Worm (Caenorhabditis elegans) whole organism, L2 larva: ENCODE data around the gene fbxa-112.

Experiments used
- C34F6.9 ChIP-seq: fragments of 150-350 bp; optimal IDR thresholded peaks from 2 replicates; lab custom pipeline; 2014; ENCODE audit warnings: missing biosample characterization, missing genetic modification characterization
- F13H6.1 ChIP-seq: sonication (generic microtip); optimal IDR thresholded peaks from 2 replicates; lab custom pipeline; 2016; ENCODE audit warnings: missing genetic modification characterization, missing compliant biosample characterization
- R02D3.7 ChIP-seq: fragments of 150-350 bp; optimal IDR thresholded peaks from 2 replicates; lab custom pipeline; 2014; ENCODE audit warnings: missing biosample characterization, missing genetic modification characterization
- Y55F3AM.14 ChIP-seq: fragments of 200-800 bp; sonication (Bioruptor generic); optimal IDR thresholded peaks from 2 replicates; lab custom pipeline; 2018; ENCODE audit warnings: mild to moderate bottlenecking, missing genetic modification characterization, missing compliant biosample characterization
- ZK546.5 ChIP-seq: sonication (generic microtip); optimal IDR thresholded peaks from 2 replicates; lab custom pipeline; 2017; ENCODE audit warnings: missing biosample characterization, missing genetic modification characterization
- aly-2 ChIP-seq: fragments of 150-350 bp; optimal IDR thresholded peaks from 2 replicates; lab custom pipeline; 2014; ENCODE audit warnings: missing biosample characterization, missing genetic modification characterization
- ama-1 ChIP-seq: fragments of 150-350 bp; optimal IDR thresholded peaks from 2 replicates; lab custom pipeline; 2018; ENCODE audit warnings: inconsistent platforms
- blmp-1 ChIP-seq: sonication (generic microtip); optimal IDR thresholded peaks from 2 replicates; lab custom pipeline; 2017; ENCODE audit warnings: missing genetic modification characterization, mild to moderate bottlenecking, missing compliant biosample characterization, antibody characterized with exemption, moderate library complexity; ENCODE audit not compliant: insufficient read depth
- ceh-16 ChIP-seq: fragments of 150-350 bp; optimal IDR thresholded peaks from 2 replicates; lab custom pipeline; 2014; ENCODE audit warnings: missing biosample characterization, missing genetic modification characterization
- ceh-82 ChIP-seq: fragments of 150-350 bp; optimal IDR thresholded peaks from 2 replicates; lab custom pipeline; 2014; ENCODE audit warnings: missing biosample characterization, missing genetic modification characterization
- crh-2 ChIP-seq: sonication (generic microtip); optimal IDR thresholded peaks from 2 replicates; lab custom pipeline; 2017; ENCODE audit warnings: missing biosample characterization, missing genetic modification characterization
- dmd-4 ChIP-seq: sonication (generic microtip); optimal IDR thresholded peaks from 2 replicates; lab custom pipeline; 2017; ENCODE audit warnings: missing biosample characterization, missing genetic modification characterization
- egl-27 ChIP-seq: sonication (generic microtip); optimal IDR thresholded peaks from 3 replicates; lab custom pipeline; 2017; ENCODE audit warnings: missing biosample characterization, missing genetic modification reagents, missing genetic modification characterization
- elt-1 ChIP-seq: fragments of 150-350 bp; optimal IDR thresholded peaks from 2 replicates; lab custom pipeline; 2014; ENCODE audit warnings: missing biosample characterization, missing genetic modification characterization
- elt-3 ChIP-seq: sonication (generic microtip); optimal IDR thresholded peaks from 2 replicates; lab custom pipeline; 2017; ENCODE audit warnings: missing biosample characterization, missing genetic modification characterization
- lin-11 ChIP-seq: fragments of 150-350 bp; sonication (generic microtip); optimal IDR thresholded peaks from 2 replicates; lab custom pipeline; 2014; ENCODE audit warnings: missing biosample characterization, missing genetic modification characterization, inconsistent platforms, mixed read lengths
- lin-13 ChIP-seq: fragments of 150-350 bp; optimal IDR thresholded peaks from 2 replicates; lab custom pipeline; 2014; ENCODE audit warnings: missing biosample characterization, missing genetic modification reagents, missing genetic modification characterization
- mab-5 ChIP-seq: fragments of 150-350 bp; optimal IDR thresholded peaks from 2 replicates; lab custom pipeline; 2014; ENCODE audit warnings: missing biosample characterization, missing genetic modification characterization
- mbf-1 ChIP-seq: sonication (generic microtip); optimal IDR thresholded peaks from 2 replicates; lab custom pipeline; 2017; ENCODE audit warnings: missing biosample characterization, missing genetic modification characterization
- mdl-1 ChIP-seq, 2 experiments: fragments of 150-350 bp in 1 of 2; sonication (generic microtip) in 1 of 2; optimal IDR thresholded peaks; 2 replicates each; lab custom pipeline; 2017; ENCODE audit warnings: missing biosample characterization in 2 of 2, missing genetic modification characterization in 2 of 2
- nhr-10 ChIP-seq: sonication (generic microtip); optimal IDR thresholded peaks from 2 replicates; lab custom pipeline; 2017; ENCODE audit warnings: missing biosample characterization, missing genetic modification characterization
- nhr-11 ChIP-seq: fragments of 150-350 bp; optimal IDR thresholded peaks from 2 replicates; lab custom pipeline; 2014; ENCODE audit warnings: missing biosample characterization, missing genetic modification characterization
- nhr-129 ChIP-seq: fragments of 150-350 bp; optimal IDR thresholded peaks from 2 replicates; lab custom pipeline; 2014; ENCODE audit warnings: missing biosample characterization, missing genetic modification characterization
- nhr-21 ChIP-seq: fragments of 150-350 bp; optimal IDR thresholded peaks from 2 replicates; lab custom pipeline; 2014; ENCODE audit warnings: missing biosample characterization, missing genetic modification characterization
- nhr-23 ChIP-seq: fragments of 150-350 bp; optimal IDR thresholded peaks from 2 replicates; lab custom pipeline; 2014; ENCODE audit warnings: missing biosample characterization, missing genetic modification reagents, missing genetic modification characterization
- nhr-237 ChIP-seq: fragments of 150-350 bp; optimal IDR thresholded peaks from 2 replicates; lab custom pipeline; 2014; ENCODE audit warnings: missing biosample characterization, missing genetic modification characterization
- nhr-6 ChIP-seq: fragments of 150-350 bp; optimal IDR thresholded peaks from 2 replicates; lab custom pipeline; 2014; ENCODE audit warnings: missing biosample characterization, missing genetic modification characterization
- nhr-77 ChIP-seq: fragments of 150-350 bp; optimal IDR thresholded peaks from 2 replicates; lab custom pipeline; 2014; ENCODE audit warnings: missing biosample characterization, missing genetic modification characterization
- peb-1 ChIP-seq: fragments of 150-350 bp; optimal IDR thresholded peaks from 2 replicates; lab custom pipeline; 2014; ENCODE audit warnings: missing biosample characterization, missing genetic modification characterization
- skn-1 ChIP-seq: sonication (generic microtip); optimal IDR thresholded peaks from 2 replicates; lab custom pipeline; 2017; ENCODE audit warnings: missing biosample characterization, missing genetic modification characterization
- sma-9 ChIP-seq, 2 experiments: fragments of 150-350 bp in 1 of 2; sonication (generic microtip) in 1 of 2; optimal IDR thresholded peaks; 2 replicates each; lab custom pipeline; 2014 to 2016; ENCODE audit warnings: missing genetic modification characterization in 2 of 2, mild to moderate bottlenecking in 1 of 2, missing biosample characterization in 1 of 2, missing compliant biosample characterization in 1 of 2, missing genetic modification reagents in 1 of 2, moderate library complexity in 1 of 2
- snpc-4 ChIP-seq: fragments of 150-350 bp; optimal IDR thresholded peaks from 2 replicates; lab custom pipeline; 2014; ENCODE audit warnings: missing biosample characterization, missing genetic modification characterization
- unc-39 ChIP-seq: fragments of 150-350 bp; optimal IDR thresholded peaks from 2 replicates; lab custom pipeline; 2014; ENCODE audit warnings: missing biosample characterization, missing genetic modification characterization
- unc-55 ChIP-seq: fragments of 150-350 bp; sonication (generic microtip); optimal IDR thresholded peaks from 3 replicates; lab custom pipeline; 2014; ENCODE audit warnings: missing biosample characterization, missing genetic modification reagents, missing genetic modification characterization
- zag-1 ChIP-seq: fragments of 150-350 bp; optimal IDR thresholded peaks from 2 replicates; lab custom pipeline; 2014; ENCODE audit warnings: missing biosample characterization, missing genetic modification characterization
- ztf-1 ChIP-seq: fragments of 200-800 bp; sonication (Bioruptor generic); conservative IDR thresholded peaks from 2 replicates; pipeline ENCODE4 v1.3.6; 2022; ENCODE audit warnings: missing genetic modification characterization, missing compliant biosample characterization
- ztf-11 ChIP-seq: sonication (generic microtip); optimal IDR thresholded peaks from 2 replicates; lab custom pipeline; 2017; ENCODE audit warnings: missing biosample characterization, missing genetic modification characterization
- ztf-4 ChIP-seq: fragments of 150-350 bp; optimal IDR thresholded peaks from 2 replicates; lab custom pipeline; 2014; ENCODE audit warnings: missing biosample characterization, missing genetic modification characterization

The fbxa-112 gene

ce11 chrV:16958975-16959374, 11.1 kb upstream of the fbxa-112 start:
- TF ChIP-seq R02D3.7 (tag; lab: Kevin White, UChicago) (no peak), unc-39 (tag; lab: Kevin White, UChicago) (no peak), elt-1 (tag; lab: Kevin White, UChicago) (no peak), egl-27 (no peak), ztf-1 (GFP tag; lab: Robert Waterston, UW) (no peak), crh-2 (tag; lab: Kevin White, UChicago) (no peak), elt-3 (tag; lab: Kevin White, UChicago) (no peak), Y55F3AM.14 (no peak), ztf-11 (tag; lab: Kevin White, UChicago) (no peak), skn-1 (no peak), lin-13 (no peak), nhr-6 (tag; lab: Kevin White, UChicago) (no peak), nhr-237 (tag; lab: Kevin White, UChicago) (no peak), ceh-16 (tag; lab: Kevin White, UChicago) (no peak), zag-1 (no peak), mbf-1 (tag; lab: Kevin White, UChicago) (no peak)
- TF ChIP-seq, all 48 proteins: peak for 0

DNA sequence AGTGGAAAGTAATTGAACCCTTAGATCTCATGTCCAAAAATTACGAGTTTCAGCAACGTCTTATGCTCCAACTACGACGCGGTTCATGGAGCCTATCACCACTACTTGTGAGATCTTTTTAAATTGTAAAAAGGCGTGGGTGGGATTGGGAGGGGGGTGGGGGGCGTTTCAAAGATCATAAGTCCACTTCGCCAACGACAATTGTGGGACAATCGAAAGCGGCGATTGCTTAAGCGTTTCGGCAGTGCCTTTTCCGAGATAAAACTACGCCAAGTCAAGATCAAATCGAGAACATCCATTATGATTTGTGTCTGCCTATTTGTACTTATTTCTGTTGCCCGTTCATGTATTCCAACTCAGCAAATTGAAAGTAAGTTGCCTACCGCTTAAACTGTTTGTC, 8.3 kb upstream of the fbxa-112 start, which contains the start of gene clec-239:
clec-239 (plus strand) TSS at position 301 of the 400 bp plus-strand sequence.
- TF ChIP-seq unc-55 (GFP tag; lab: Kevin White, UChicago): no peak
- TF ChIP-seq ztf-1 (GFP tag; lab: Robert Waterston, UW): no peak
- TF ChIP-seq elt-3 (tag; lab: Kevin White, UChicago): no peak
- TF ChIP-seq peb-1 (tag; lab: Kevin White, UChicago): no peak
- no peak for TF ChIP-seq crh-2 (tag; lab: Kevin White, UChicago)

DNA sequence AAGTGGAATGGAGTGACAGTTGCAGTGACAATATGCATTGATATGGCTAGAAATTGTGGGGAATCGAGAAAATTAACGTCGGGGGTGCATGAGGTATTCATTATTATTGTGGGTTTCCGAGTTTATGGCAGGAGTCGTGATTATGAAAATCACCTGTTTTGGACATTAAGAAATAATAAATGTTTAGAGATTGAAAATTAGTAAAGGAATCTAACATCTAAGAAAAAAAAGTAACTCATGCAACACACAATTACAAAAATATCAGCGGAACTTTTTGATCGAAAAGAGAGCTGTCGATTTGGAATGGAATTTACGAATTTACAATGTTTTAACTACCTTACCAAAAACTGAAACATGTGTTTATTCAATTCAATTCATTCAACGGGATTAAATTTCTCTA, 6.9 kb upstream of the fbxa-112 start, which contains the start of gene srh-206:
srh-206 (minus strand) TSS at position 101 of the 400 bp plus-strand sequence.
- TF ChIP-seq crh-2 (tag; lab: Kevin White, UChicago) (no peak), ZK546.5 (no peak), egl-27 (no peak), peb-1 (tag; lab: Kevin White, UChicago) (no peak), nhr-6 (tag; lab: Kevin White, UChicago) (no peak), mdl-1 (tag; optimal IDR thresholded peaks at IDR 0.05; lab: Kevin White, UChicago) (no peak), Y55F3AM.14 (no peak), nhr-11 (no peak), mab-5 (tag; lab: Kevin White, UChicago) (no peak), snpc-4 (no peak), elt-3 (tag; lab: Kevin White, UChicago) (no peak), skn-1 (no peak), lin-13 (no peak), mbf-1 (tag; lab: Kevin White, UChicago) (no peak)

ce11 chrV:16951504-16951903, 3.6 kb upstream of the fbxa-112 start, which contains the start of gene clec-238:
clec-238 (plus strand) TSS chrV:16951804.
- TF ChIP-seq C34F6.9 (no peak), nhr-21 (tag; lab: Kevin White, UChicago) (no peak), Y55F3AM.14 (no peak), ama-1 (lab: Kevin White, UChicago) (no peak), sma-9 (GFP tag; optimal IDR thresholded peaks at IDR 0.05; lab: Kevin White, UChicago) (no peak), sma-9 (tag; optimal IDR thresholded peaks at IDR 0.05; lab: Kevin White, UChicago) (no peak), elt-1 (tag; lab: Kevin White, UChicago) (no peak), lin-13 (no peak), nhr-23 (tag; lab: Kevin White, UChicago) (no peak)

ce11 chrV:16950036-16950435, 2.1 kb upstream of the fbxa-112 start:
- no peak for TF ChIP-seq peb-1 (tag; lab: Kevin White, UChicago)
- TF ChIP-seq nhr-77 (tag; lab: Kevin White, UChicago): no peak
- TF ChIP-seq ztf-4: no peak
- no peak for TF ChIP-seq R02D3.7 (tag; lab: Kevin White, UChicago)
- no peak for TF ChIP-seq elt-3 (tag; lab: Kevin White, UChicago)
- no peak for TF ChIP-seq ZK546.5
- no peak for TF ChIP-seq nhr-10
- no peak for TF ChIP-seq ama-1 (lab: Kevin White, UChicago)
- TF ChIP-seq dmd-4: no peak
- TF ChIP-seq nhr-23 (tag; lab: Kevin White, UChicago): no peak
- no peak for TF ChIP-seq nhr-129 (tag; lab: Kevin White, UChicago)
- TF ChIP-seq ztf-11 (tag; lab: Kevin White, UChicago): no peak
- TF ChIP-seq ceh-82 (tag; lab: Kevin White, UChicago): no peak
- no peak for TF ChIP-seq ceh-16 (tag; lab: Kevin White, UChicago)
- no peak for TF ChIP-seq crh-2 (tag; lab: Kevin White, UChicago)
- TF ChIP-seq ztf-1 (GFP tag; lab: Robert Waterston, UW): no peak
- TF ChIP-seq blmp-1 (tag; lab: Kevin White, UChicago): no peak
- TF ChIP-seq aly-2 (tag; lab: Kevin White, UChicago): no peak
- no peak for TF ChIP-seq lin-11 (tag; lab: Kevin White, UChicago)
- no peak for TF ChIP-seq F13H6.1 (tag; lab: Kevin White, UChicago)
- TF ChIP-seq, all 48 proteins: peak for 0
